Worm (Caenorhabditis elegans) whole organism, late embryonic: Measurements from ENCODE around the gene phy-3.

ENCODE experiments used
- F13H6.1 ChIP-seq: sonication (generic microtip); optimal IDR thresholded peaks from 2 replicates; lab custom pipeline; 2016; ENCODE audit warnings: missing genetic modification characterization, missing compliant biosample characterization
- K02D7.2 ChIP-seq: sonication (generic microtip); optimal IDR thresholded peaks from 2 replicates; lab custom pipeline; 2017; ENCODE audit warnings: mild to moderate bottlenecking, missing genetic modification characterization, missing compliant biosample characterization
- K09A11.1 ChIP-seq: sonication (generic microtip); optimal IDR thresholded peaks from 2 replicates; lab custom pipeline; 2017; ENCODE audit warnings: antibody characterized with exemption, mild to moderate bottlenecking, missing genetic modification characterization, missing compliant biosample characterization; ENCODE audit not compliant: insufficient read depth
- ama-1 ChIP-seq: fragments of 150-350 bp; optimal IDR thresholded peaks from 2 replicates; lab custom pipeline; 2014
- ceh-30 ChIP-seq: fragments of 150-350 bp; optimal IDR thresholded peaks from 2 replicates; lab custom pipeline; 2014; ENCODE audit warnings: missing biosample characterization, missing genetic modification characterization
- ceh-31 ChIP-seq: sonication (generic microtip); optimal IDR thresholded peaks from 2 replicates; lab custom pipeline; 2016; ENCODE audit warnings: missing genetic modification characterization, missing compliant biosample characterization
- ceh-34 ChIP-seq: sonication (generic microtip); optimal IDR thresholded peaks from 2 replicates; lab custom pipeline; 2016; ENCODE audit warnings: mild to moderate bottlenecking, missing genetic modification characterization, missing compliant biosample characterization
- ceh-45 ChIP-seq: fragments of 200-800 bp; sonication (Bioruptor generic); IDR thresholded peaks from 2 replicates; pipeline ENCODE4 v1.3.6; 2022; ENCODE audit warnings: missing genetic modification reagents, missing genetic modification characterization, missing compliant biosample characterization
- ceh-48 ChIP-seq: sonication (generic microtip); optimal IDR thresholded peaks from 2 replicates; lab custom pipeline; 2016; ENCODE audit warnings: missing genetic modification characterization, inconsistent platforms, missing compliant biosample characterization
- ceh-6 ChIP-seq: fragments of 200-800 bp; sonication (Bioruptor generic); optimal IDR thresholded peaks from 2 replicates; lab custom pipeline; 2018; ENCODE audit warnings: mild to moderate bottlenecking, missing genetic modification characterization, missing compliant biosample characterization
- che-1 ChIP-seq: sonication (generic microtip); optimal IDR thresholded peaks from 2 replicates; lab custom pipeline; 2016; ENCODE audit warnings: mild to moderate bottlenecking, missing genetic modification characterization, missing compliant biosample characterization
- dve-1 ChIP-seq: sonication (generic microtip); optimal IDR thresholded peaks from 2 replicates; lab custom pipeline; 2017; ENCODE audit warnings: antibody characterized with exemption, mild to moderate bottlenecking, missing genetic modification characterization, missing compliant biosample characterization
- elt-2 ChIP-seq: sonication (generic microtip); optimal IDR thresholded peaks from 2 replicates; lab custom pipeline; 2016; ENCODE audit warnings: missing genetic modification reagents, missing genetic modification characterization, missing compliant biosample characterization
- ets-4 ChIP-seq: sonication (generic microtip); optimal IDR thresholded peaks from 2 replicates; lab custom pipeline; 2016; ENCODE audit warnings: missing genetic modification characterization, missing compliant biosample characterization
- fax-1 ChIP-seq: sonication (generic microtip); optimal IDR thresholded peaks from 2 replicates; lab custom pipeline; 2016; ENCODE audit warnings: missing genotype, missing genetic modification characterization, missing compliant biosample characterization
- fkh-10 ChIP-seq: fragments of 150-350 bp; optimal IDR thresholded peaks from 2 replicates; lab custom pipeline; 2014; ENCODE audit warnings: missing biosample characterization, missing genetic modification reagents, missing genetic modification characterization
- fkh-6 ChIP-seq: sonication (generic microtip); optimal IDR thresholded peaks from 2 replicates; lab custom pipeline; 2016; ENCODE audit warnings: missing genetic modification characterization, missing compliant biosample characterization
- hlh-30 ChIP-seq: sonication (generic microtip); optimal IDR thresholded peaks from 2 replicates; lab custom pipeline; 2017; ENCODE audit warnings: antibody characterized with exemption, missing genetic modification characterization, missing compliant biosample characterization; ENCODE audit not compliant: insufficient read depth
- madf-2 ChIP-seq: sonication (generic microtip); optimal IDR thresholded peaks from 2 replicates; lab custom pipeline; 2017; ENCODE audit warnings: missing genetic modification characterization, missing compliant biosample characterization
- mec-3 ChIP-seq: sonication (generic microtip); optimal IDR thresholded peaks from 2 replicates; lab custom pipeline; 2016; ENCODE audit warnings: borderline replicate concordance, missing genetic modification characterization, missing compliant biosample characterization
- npax-4 ChIP-seq: sonication (generic microtip); optimal IDR thresholded peaks from 2 replicates; lab custom pipeline; 2016; ENCODE audit warnings: missing genetic modification characterization, missing compliant biosample characterization
- odd-2 ChIP-seq: sonication (generic microtip); optimal IDR thresholded peaks from 2 replicates; lab custom pipeline; 2017; ENCODE audit warnings: antibody characterized with exemption, mild to moderate bottlenecking, missing genetic modification characterization, missing compliant biosample characterization
- pag-3 ChIP-seq: sonication (generic microtip); optimal IDR thresholded peaks from 2 replicates; lab custom pipeline; 2016; ENCODE audit warnings: missing compliant biosample characterization, missing genetic modification characterization, borderline replicate concordance
- pax-1 ChIP-seq: fragments of 150-350 bp; optimal IDR thresholded peaks from 2 replicates; lab custom pipeline; 2014; ENCODE audit warnings: missing biosample characterization, missing genetic modification characterization
- pha-2 ChIP-seq: sonication (generic microtip); optimal IDR thresholded peaks from 2 replicates; lab custom pipeline; 2017; ENCODE audit warnings: mild to moderate bottlenecking, missing genetic modification characterization, missing compliant biosample characterization
- pqm-1 ChIP-seq: sonication (generic microtip); optimal IDR thresholded peaks from 2 replicates; lab custom pipeline; 2016; ENCODE audit warnings: missing genetic modification characterization, missing compliant biosample characterization
- ref-2 ChIP-seq: sonication (generic microtip); optimal IDR thresholded peaks from 2 replicates; lab custom pipeline; 2016; ENCODE audit warnings: missing genetic modification characterization, missing compliant biosample characterization
- sdc-2 ChIP-seq: sonication (generic microtip); optimal IDR thresholded peaks from 2 replicates; lab custom pipeline; 2016; ENCODE audit warnings: missing genotype, missing genetic modification characterization, missing compliant biosample characterization
- sox-2 ChIP-seq: fragments of 200-800 bp; sonication (Bioruptor generic); IDR thresholded peaks from 2 replicates; pipeline ENCODE4 v1.3.6; 2022; ENCODE audit warnings: missing genetic modification reagents, missing genetic modification characterization, missing compliant biosample characterization
- sox-4 ChIP-seq: sonication (generic microtip); optimal IDR thresholded peaks from 2 replicates; lab custom pipeline; 2017; ENCODE audit warnings: mild to moderate bottlenecking, missing genetic modification characterization, inconsistent platforms, missing compliant biosample characterization
- syd-9 ChIP-seq: sonication (generic microtip); optimal IDR thresholded peaks from 2 replicates; lab custom pipeline; 2016; ENCODE audit warnings: mild to moderate bottlenecking, missing genetic modification characterization, moderate library complexity, missing compliant biosample characterization
- tbx-2 ChIP-seq: sonication (generic microtip); optimal IDR thresholded peaks from 2 replicates; lab custom pipeline; 2016; ENCODE audit warnings: missing genetic modification characterization, missing compliant biosample characterization
- tbx-7 ChIP-seq: sonication (generic microtip); optimal IDR thresholded peaks from 2 replicates; lab custom pipeline; 2016; ENCODE audit warnings: missing genotype, missing genetic modification characterization, missing compliant biosample characterization
- ttx-3 ChIP-seq: sonication (generic microtip); optimal IDR thresholded peaks from 2 replicates; lab custom pipeline; 2016; ENCODE audit warnings: missing genetic modification reagents, missing genetic modification characterization, missing compliant biosample characterization
- unc-3 ChIP-seq, 2 experiments: fragments of 200-800 bp in 1 of 2; sonication (Bioruptor generic) in 1 of 2; sonication (generic microtip) in 1 of 2; conservative IDR thresholded peaks in 1 of 2; optimal IDR thresholded peaks in 1 of 2; 2 replicates each; pipeline versions ENCODE4 v1.3.6 to Lab custom; 2016 to 2022; ENCODE audit warnings: missing compliant biosample characterization in 2 of 2, missing genetic modification characterization in 2 of 2, missing genetic modification reagents in 1 of 2
- unc-55 ChIP-seq: sonication (generic microtip); optimal IDR thresholded peaks from 2 replicates; lab custom pipeline; 2017; ENCODE audit warnings: missing biosample characterization, missing genetic modification reagents, missing genetic modification characterization
- zip-5 ChIP-seq: sonication (generic microtip); optimal IDR thresholded peaks from 2 replicates; lab custom pipeline; 2016; ENCODE audit warnings: missing genetic modification characterization, missing compliant biosample characterization

Gene phy-3

ce11 chrV:16871387-16871786, 38.4 kb downstream of the phy-3 start, which contains the start of gene thn-4 (continued):
- TF ChIP-seq ceh-48 = no peak
- no peak for TF ChIP-seq odd-2
- TF ChIP-seq K02D7.2 (tag; lab: Kevin White, UChicago) = no peak
- no peak for TF ChIP-seq ttx-3 (tag; lab: Kevin White, UChicago)

- no peak for TF ChIP-seq ceh-30 (tag; lab: Kevin White, UChicago)
- TF ChIP-seq sox-2 (GFP tag; lab: Robert Waterston, UW) = no peak
- TF ChIP-seq K02D7.2 (tag; lab: Kevin White, UChicago) = no peak
- no peak for TF ChIP-seq pax-1
- TF ChIP-seq fax-1 = no peak
- TF ChIP-seq sdc-2 (tag; lab: Kevin White, UChicago) = no peak
- TF ChIP-seq hlh-30 (tag; lab: Kevin White, UChicago) = no peak
- no peak for TF ChIP-seq fkh-6
- TF ChIP-seq fkh-10 (GFP tag; lab: Kevin White, UChicago) = no peak
- TF ChIP-seq sox-4 (tag; lab: Kevin White, UChicago) = no peak
- TF ChIP-seq ets-4 = no peak
- no peak for TF ChIP-seq elt-2 (tag; lab: Kevin White, UChicago)
- no peak for TF ChIP-seq zip-5 (tag; lab: Kevin White, UChicago)
- TF ChIP-seq F13H6.1 (tag; lab: Kevin White, UChicago) = no peak
- TF ChIP-seq tbx-7 (tag; lab: Kevin White, UChicago) = no peak
- TF ChIP-seq tbx-2 = no peak
- TF ChIP-seq, all 69 proteins: peak for 0
Observed at ce11 chrV:16873642-16874041, 40.7 kb downstream of the phy-3 start, which contains the start of gene srw-23. Gene srw-23 (plus strand): TSS chrV:16873942.

ce11 chrV:16874966-16875365, 42.0 kb downstream of the phy-3 start, which contains the start of gene F49A5.10:
Gene F49A5.10 (plus strand): TSS chrV:16875266.
- TF ChIP-seq npax-4 (no peak), zip-5 (tag; lab: Kevin White, UChicago) (no peak), pag-3 (tag; lab: Kevin White, UChicago) (no peak), hlh-30 (tag; lab: Kevin White, UChicago) (no peak), fax-1 (no peak), fkh-10 (GFP tag; lab: Kevin White, UChicago) (no peak), unc-3 (GFP tag; conservative IDR thresholded peaks at IDR 0.05; lab: Robert Waterston, UW) (no peak), unc-3 (tag; optimal IDR thresholded peaks at IDR 0.05; lab: Kevin White, UChicago) (no peak), ceh-31 (no peak), ref-2 (no peak), fkh-6 (no peak), mec-3 (tag; lab: Kevin White, UChicago) (no peak), pqm-1 (tag; lab: Kevin White, UChicago) (no peak), madf-2 (tag; lab: Kevin White, UChicago) (no peak), tbx-7 (tag; lab: Kevin White, UChicago) (no peak), ama-1 (lab: Kevin White, UChicago) (no peak), che-1 (tag; lab: Kevin White, UChicago) (no peak), tbx-2 (no peak)

- TF ChIP-seq npax-4 (no peak), fkh-6 (no peak), K09A11.1 (no peak), ceh-30 (tag; lab: Kevin White, UChicago) (no peak), ceh-6 (GFP tag; lab: Kevin White, UChicago) (no peak), ceh-45 (GFP tag; lab: Robert Waterston, UW) (no peak), unc-55 (GFP tag; lab: Kevin White, UChicago) (no peak), che-1 (tag; lab: Kevin White, UChicago) (no peak), K02D7.2 (tag; lab: Kevin White, UChicago) (no peak), syd-9 (tag; lab: Kevin White, UChicago) (no peak), ttx-3 (tag; lab: Kevin White, UChicago) (no peak), dve-1 (tag; lab: Kevin White, UChicago) (no peak), ref-2 (no peak), fax-1 (no peak), pha-2 (no peak), ceh-34 (tag; lab: Kevin White, UChicago) (no peak), sox-2 (GFP tag; lab: Robert Waterston, UW) (no peak), ceh-48 (no peak)
Observed at ce11 chrV:16879532-16879931, 46.6 kb downstream of the phy-3 start.
